Fruit fly (Drosophila melanogaster): ENCODE results near the gene CG32241.

Gene CG32241

DNA sequence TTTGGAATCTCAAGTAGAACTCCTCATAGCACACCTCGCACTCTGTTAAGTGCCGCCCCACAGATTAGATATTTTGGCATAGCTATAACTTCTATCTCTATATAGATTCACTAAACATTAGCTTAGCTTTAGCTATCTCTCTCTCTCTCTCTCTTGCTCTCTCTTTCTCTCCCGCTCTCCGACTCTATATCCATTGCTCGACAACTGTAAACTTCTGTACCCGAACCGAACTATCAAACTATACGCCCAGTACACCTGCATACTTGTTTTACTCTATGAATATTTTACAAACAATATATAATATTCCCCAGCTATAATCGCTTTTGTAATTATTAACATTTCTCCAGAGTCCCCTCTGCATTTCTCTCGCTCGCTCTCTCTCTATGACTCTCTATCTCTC, 36.1 kb downstream of the CG32241 start:
- no peak for TF ChIP-seq noc (tag; optimal IDR thresholded peaks at IDR 0.05)

dm6 chr3L:4428918-4429546, 37.4 kb downstream of the CG32241 start, which contains the start of gene nAChRbeta1:
Gene nAChRbeta1 (plus strand): TSS chr3L:4429349.
- TF ChIP-seq noc (tag; optimal IDR thresholded peaks at IDR 0.05) = no peak

- no peak for TF ChIP-seq noc (tag; optimal IDR thresholded peaks at IDR 0.05)
Measured at dm6 chr3L:4426581-4426980, 39.8 kb downstream of the CG32241 start.

DNA sequence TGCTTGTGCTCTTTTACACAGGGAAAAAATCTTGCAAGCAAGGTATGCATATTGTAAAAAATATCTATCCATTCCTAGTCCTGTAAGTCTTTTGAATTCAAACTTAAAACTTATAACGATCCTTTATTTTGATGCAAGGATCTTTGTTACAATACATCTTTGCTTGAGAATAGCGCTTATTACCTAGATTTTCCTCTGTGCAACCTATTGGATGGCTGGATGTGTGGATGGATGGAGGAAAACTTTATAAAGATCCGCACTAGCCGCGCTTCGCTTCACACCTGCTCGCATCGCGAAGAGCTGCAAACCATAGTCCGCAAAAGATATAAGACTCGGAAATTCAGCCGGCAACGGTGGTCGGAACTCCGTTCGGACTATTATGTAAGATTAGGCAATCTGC, 45.1 kb downstream of the CG32241 start, which contains the start of gene CG15020:
CG15020 (plus strand) TSS at position 301 of the 400 bp plus-strand sequence.
- no peak for TF ChIP-seq noc (tag; optimal IDR thresholded peaks at IDR 0.05)

dm6 chr3L:4417543-4417942, 48.9 kb downstream of the CG32241 start:
- no peak for TF ChIP-seq noc (tag; optimal IDR thresholded peaks at IDR 0.05)

DNA sequence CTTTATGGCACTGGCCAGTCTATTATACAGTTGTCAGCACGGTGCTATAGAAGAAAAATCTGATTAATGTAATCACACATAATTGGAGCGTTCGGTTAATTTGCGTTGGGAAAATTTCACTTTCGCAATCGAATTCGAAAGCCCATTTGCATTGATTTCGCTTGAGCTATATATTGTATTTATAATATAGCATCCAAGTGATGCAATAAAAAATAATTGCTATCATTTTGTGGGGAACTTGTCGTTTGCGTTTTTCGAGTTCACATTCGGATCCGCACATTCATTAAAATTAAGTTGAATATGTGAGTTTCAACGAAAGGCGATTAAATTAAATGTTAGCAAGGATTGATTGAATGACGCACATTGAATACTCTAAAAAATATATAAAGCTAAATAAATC, 49.4 kb downstream of the CG32241 start:
- no peak for TF ChIP-seq noc (tag; optimal IDR thresholded peaks at IDR 0.05)

dm6 chr3L:4415326-4416274, 50.8 kb downstream of the CG32241 start:
- peak; percentile 42 for TF ChIP-seq noc (tag; optimal IDR thresholded peaks at IDR 0.05)
